Worm (Caenorhabditis elegans) whole organism, early embryonic: Measurements from ENCODE around the gene coa-3.

Experiments used
- B0310.2 ChIP-seq: sonication (generic microtip); optimal IDR thresholded peaks from 2 replicates; lab custom pipeline; 2016; ENCODE audit warnings: mild to moderate bottlenecking, missing genetic modification characterization, missing compliant biosample characterization
- F13C5.2 ChIP-seq: sonication (generic microtip); optimal IDR thresholded peaks from 2 replicates; lab custom pipeline; 2017; ENCODE audit warnings: mild to moderate bottlenecking, missing genetic modification characterization, inconsistent platforms, missing compliant biosample characterization
- aly-1 ChIP-seq: sonication (generic microtip); optimal IDR thresholded peaks from 2 replicates; lab custom pipeline; 2016; ENCODE audit warnings: missing genetic modification characterization, missing compliant biosample characterization
- ama-1 ChIP-seq: fragments of 150-350 bp; optimal IDR thresholded peaks from 2 replicates; lab custom pipeline; 2014
- ceh-13 ChIP-seq: fragments of 200-800 bp; sonication (Bioruptor generic); optimal IDR thresholded peaks from 2 replicates; lab custom pipeline; 2018; ENCODE audit warnings: mild to moderate bottlenecking, missing genetic modification characterization, missing compliant biosample characterization
- ceh-36 ChIP-seq: sonication (generic microtip); optimal IDR thresholded peaks from 2 replicates; lab custom pipeline; 2016; ENCODE audit warnings: missing genetic modification characterization, inconsistent platforms, missing compliant biosample characterization
- ets-7 ChIP-seq: sonication (generic microtip); optimal IDR thresholded peaks from 2 replicates; lab custom pipeline; 2016; ENCODE audit warnings: missing genotype, missing genetic modification characterization, missing compliant biosample characterization
- flt-1 ChIP-seq: fragments of 200-800 bp; sonication (Bioruptor generic); IDR thresholded peaks from 2 replicates; pipeline ENCODE4 v1.3.6; 2022; ENCODE audit warnings: missing genetic modification characterization, missing compliant biosample characterization
- hmbx-1 ChIP-seq: sonication (generic microtip); optimal IDR thresholded peaks from 2 replicates; lab custom pipeline; 2016; ENCODE audit warnings: mild to moderate bottlenecking, missing genetic modification characterization, missing compliant biosample characterization
- hmg-4 ChIP-seq: fragments of 200-800 bp; sonication (Bioruptor generic); optimal IDR thresholded peaks from 2 replicates; lab custom pipeline; 2018; ENCODE audit warnings: mild to moderate bottlenecking, missing genetic modification characterization, missing compliant biosample characterization
- hnd-1 ChIP-seq: sonication (generic microtip); optimal IDR thresholded peaks from 2 replicates; lab custom pipeline; 2016; ENCODE audit warnings: missing genetic modification characterization, missing compliant biosample characterization
- pes-1 ChIP-seq: fragments of 200-800 bp; sonication (Bioruptor generic); IDR thresholded peaks from 2 replicates; pipeline ENCODE4 v1.3.6; 2022; ENCODE audit warnings: missing genetic modification reagents, missing genetic modification characterization, missing compliant biosample characterization
- scrt-1 ChIP-seq: fragments of 200-800 bp; sonication (Bioruptor generic); IDR thresholded peaks from 2 replicates; pipeline ENCODE4 v1.3.6; 2022; ENCODE audit warnings: missing genetic modification characterization, missing compliant biosample characterization
- sea-1 ChIP-seq: fragments of 200-800 bp; sonication (Bioruptor generic); conservative IDR thresholded peaks from 2 replicates; pipeline ENCODE4 v1.3.6; 2022; ENCODE audit warnings: missing genetic modification characterization, missing compliant biosample characterization
- tbx-11 ChIP-seq: fragments of 200-800 bp; sonication (Bioruptor generic); IDR thresholded peaks from 2 replicates; pipeline ENCODE4 v1.3.6; 2022; ENCODE audit warnings: missing genetic modification characterization, missing compliant biosample characterization
- tbx-37 ChIP-seq: fragments of 200-800 bp; sonication (Bioruptor generic); conservative IDR thresholded peaks from 2 replicates; pipeline ENCODE4 v1.3.6; 2022; ENCODE audit warnings: missing genetic modification reagents, missing genetic modification characterization, missing compliant biosample characterization
- tra-4 ChIP-seq: sonication (generic microtip); optimal IDR thresholded peaks from 2 replicates; lab custom pipeline; 2017; ENCODE audit warnings: missing genetic modification characterization, missing compliant biosample characterization

Gene coa-3

DNA sequence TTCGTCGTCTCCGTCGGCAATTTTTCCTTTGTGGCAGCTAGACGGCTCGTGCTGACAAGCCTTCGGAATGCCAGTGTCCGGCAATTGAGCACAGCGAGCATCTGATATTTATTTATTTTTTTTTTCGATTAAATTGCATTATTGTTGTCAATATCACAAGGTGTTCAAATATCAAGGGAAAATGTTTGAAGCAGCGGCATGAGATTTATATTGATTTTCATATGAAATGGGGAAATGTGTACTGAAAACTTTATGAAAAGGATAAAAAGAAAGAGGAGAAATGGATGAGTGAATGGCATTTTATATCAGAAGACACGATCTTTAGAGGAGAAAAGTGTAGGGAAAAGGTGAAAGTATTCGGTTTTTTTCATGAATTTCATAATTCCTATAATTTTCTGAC, at the start of gene coa-3:
coa-3 (minus strand) TSS at position 101 of the 400 bp plus-strand sequence.
- TF ChIP-seq aly-1 (tag; lab: Kevin White, UChicago), result no peak
- no peak for TF ChIP-seq sea-1 (GFP tag; lab: Robert Waterston, UW)
- no peak for TF ChIP-seq scrt-1 (GFP tag; lab: Robert Waterston, UW)
- no peak for TF ChIP-seq hmbx-1 (tag; lab: Kevin White, UChicago)
- TF ChIP-seq tbx-11, result no peak
- no peak for TF ChIP-seq ets-7 (tag; lab: Kevin White, UChicago)
- no peak for TF ChIP-seq ceh-13
- no peak for TF ChIP-seq tra-4 (tag; lab: Kevin White, UChicago)
- no peak for TF ChIP-seq flt-1 (GFP tag; lab: Robert Waterston, UW)
- TF ChIP-seq F13C5.2, result no peak
- TF ChIP-seq ceh-36 (tag; lab: Kevin White, UChicago), result no peak
- no peak for TF ChIP-seq B0310.2 (tag; lab: Kevin White, UChicago)
- TF ChIP-seq hnd-1, result no peak
- TF ChIP-seq hmg-4 (GFP tag; lab: Kevin White, UChicago), result no peak
- no peak for TF ChIP-seq pes-1 (GFP tag; lab: Robert Waterston, UW)
- no peak for TF ChIP-seq ama-1
- no peak for TF ChIP-seq tbx-37 (GFP tag; lab: Robert Waterston, UW)

DNA sequence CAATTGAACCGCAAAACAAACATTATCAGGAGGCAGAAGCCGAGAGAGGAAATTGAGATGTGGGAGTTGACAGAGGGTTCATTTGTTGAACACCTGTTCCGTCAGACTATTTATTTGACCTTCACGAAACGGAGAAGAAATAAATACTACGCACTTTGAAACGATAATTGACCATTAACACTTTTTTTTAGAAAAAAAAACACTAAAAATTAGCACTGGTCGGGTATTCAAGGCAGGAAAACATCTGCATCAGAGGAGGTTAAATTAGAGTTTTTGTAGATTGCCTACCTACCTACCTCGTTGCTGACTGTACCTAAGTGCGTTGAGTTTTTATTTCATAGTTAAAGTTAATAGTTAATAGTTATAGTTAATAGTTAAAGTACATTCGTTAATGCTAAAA, 47.6 kb upstream of the coa-3 start:
- TF ChIP-seq sea-1 (GFP tag; lab: Robert Waterston, UW), result no peak
- no peak for TF ChIP-seq tbx-37 (GFP tag; lab: Robert Waterston, UW)
- TF ChIP-seq tbx-11, result no peak
- TF ChIP-seq B0310.2 (tag; lab: Kevin White, UChicago), result no peak
- TF ChIP-seq ets-7 (tag; lab: Kevin White, UChicago), result no peak
- no peak for TF ChIP-seq F13C5.2
- no peak for TF ChIP-seq ama-1
- TF ChIP-seq hmg-4 (GFP tag; lab: Kevin White, UChicago), result no peak
- no peak for TF ChIP-seq aly-1 (tag; lab: Kevin White, UChicago)
- TF ChIP-seq flt-1 (GFP tag; lab: Robert Waterston, UW), result no peak
- TF ChIP-seq ceh-36 (tag; lab: Kevin White, UChicago), result no peak
- no peak for TF ChIP-seq hnd-1

DNA sequence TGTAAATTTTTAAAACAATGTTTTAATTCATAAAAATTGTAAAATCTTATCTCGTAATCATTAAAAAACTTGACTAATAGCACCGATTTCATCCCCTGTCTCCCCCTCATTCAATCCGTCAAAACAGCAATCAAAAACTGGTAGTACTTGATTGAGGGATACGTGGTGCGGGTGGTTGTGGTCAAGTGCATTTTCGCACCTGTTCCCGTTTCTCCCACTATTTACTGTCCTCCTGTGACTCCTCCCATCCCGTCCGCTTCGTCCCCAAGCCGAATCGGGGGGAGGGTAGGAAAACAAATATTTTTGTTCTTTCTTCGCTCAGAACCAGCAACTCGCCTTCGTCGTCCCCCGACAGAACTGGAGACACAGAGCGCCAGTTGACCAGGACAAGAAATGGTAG, 46.4 kb upstream of the coa-3 start, which contains the start of gene lgc-27:
lgc-27 (plus strand) TSS at position 301 of the 400 bp plus-strand sequence.
- TF ChIP-seq scrt-1 (GFP tag; lab: Robert Waterston, UW) (no peak), ceh-36 (tag; lab: Kevin White, UChicago) (no peak), hmg-4 (GFP tag; lab: Kevin White, UChicago) (no peak), pes-1 (GFP tag; lab: Robert Waterston, UW) (no peak), B0310.2 (tag; lab: Kevin White, UChicago) (no peak), hnd-1 (no peak), hmbx-1 (tag; lab: Kevin White, UChicago) (no peak), sea-1 (GFP tag; lab: Robert Waterston, UW) (no peak), ceh-13 (no peak), ama-1 (no peak), flt-1 (GFP tag; lab: Robert Waterston, UW) (no peak), tbx-11 (no peak), tbx-37 (GFP tag; lab: Robert Waterston, UW) (no peak), F13C5.2 (no peak), aly-1 (tag; lab: Kevin White, UChicago) (no peak), ets-7 (tag; lab: Kevin White, UChicago) (no peak)

DNA sequence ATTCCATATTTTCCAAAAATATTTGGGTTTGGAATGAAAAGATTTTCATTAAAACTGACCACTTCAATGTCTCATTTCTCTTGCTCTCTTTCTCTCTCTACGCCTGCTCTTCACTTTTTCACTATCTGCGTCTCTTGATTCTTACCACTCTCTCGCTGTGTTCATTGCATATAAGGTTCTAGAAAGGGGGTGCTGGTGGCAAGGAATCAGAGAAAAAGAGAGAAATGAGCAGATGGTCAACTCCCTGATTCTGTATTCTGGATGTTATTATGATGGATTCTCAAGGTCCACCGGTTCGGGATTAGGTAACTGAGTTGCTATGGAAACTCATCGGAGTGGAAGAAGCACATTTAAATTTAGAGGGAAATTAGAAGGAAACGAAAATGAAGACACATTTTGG, 38.3 kb upstream of the coa-3 start:
- TF ChIP-seq hnd-1 (no peak), ama-1 (no peak), B0310.2 (tag; lab: Kevin White, UChicago) (no peak), aly-1 (tag; lab: Kevin White, UChicago) (no peak), scrt-1 (GFP tag; lab: Robert Waterston, UW) (no peak), ceh-36 (tag; lab: Kevin White, UChicago) (no peak), ets-7 (tag; lab: Kevin White, UChicago) (no peak), flt-1 (GFP tag; lab: Robert Waterston, UW) (no peak), tbx-11 (no peak), sea-1 (GFP tag; lab: Robert Waterston, UW) (no peak), hmbx-1 (tag; lab: Kevin White, UChicago) (no peak), pes-1 (GFP tag; lab: Robert Waterston, UW) (no peak), hmg-4 (GFP tag; lab: Kevin White, UChicago) (no peak)

DNA sequence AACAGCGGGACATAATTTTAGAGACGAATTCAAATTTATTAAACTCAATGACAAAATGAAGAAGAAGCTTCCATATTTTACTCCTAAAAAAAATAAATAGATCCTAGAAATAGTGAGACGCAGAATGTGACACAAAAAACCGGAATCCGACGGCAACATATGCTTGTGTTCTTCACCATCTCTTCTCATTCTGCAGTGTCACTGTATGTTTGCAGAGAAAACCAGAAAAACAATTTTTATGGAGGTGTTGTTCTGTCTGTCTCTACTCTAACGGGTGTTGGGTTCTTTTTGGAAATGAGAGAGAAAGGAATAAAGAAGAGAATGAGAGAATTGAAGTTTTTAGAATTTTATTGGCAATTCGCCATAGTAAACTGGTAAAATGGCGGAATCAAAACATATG, 36.5 kb upstream of the coa-3 start:
- TF ChIP-seq flt-1 (GFP tag; lab: Robert Waterston, UW) (no peak), sea-1 (GFP tag; lab: Robert Waterston, UW) (no peak), ets-7 (tag; lab: Kevin White, UChicago) (no peak), tbx-37 (GFP tag; lab: Robert Waterston, UW) (no peak), tbx-11 (no peak), tra-4 (tag; lab: Kevin White, UChicago) (no peak), scrt-1 (GFP tag; lab: Robert Waterston, UW) (no peak), hmg-4 (GFP tag; lab: Kevin White, UChicago) (no peak), pes-1 (GFP tag; lab: Robert Waterston, UW) (no peak), hmbx-1 (tag; lab: Kevin White, UChicago) (no peak), B0310.2 (tag; lab: Kevin White, UChicago) (no peak), aly-1 (tag; lab: Kevin White, UChicago) (no peak), F13C5.2 (no peak), ama-1 (no peak), hnd-1 (no peak), ceh-13 (no peak), ceh-36 (tag; lab: Kevin White, UChicago) (no peak)

DNA sequence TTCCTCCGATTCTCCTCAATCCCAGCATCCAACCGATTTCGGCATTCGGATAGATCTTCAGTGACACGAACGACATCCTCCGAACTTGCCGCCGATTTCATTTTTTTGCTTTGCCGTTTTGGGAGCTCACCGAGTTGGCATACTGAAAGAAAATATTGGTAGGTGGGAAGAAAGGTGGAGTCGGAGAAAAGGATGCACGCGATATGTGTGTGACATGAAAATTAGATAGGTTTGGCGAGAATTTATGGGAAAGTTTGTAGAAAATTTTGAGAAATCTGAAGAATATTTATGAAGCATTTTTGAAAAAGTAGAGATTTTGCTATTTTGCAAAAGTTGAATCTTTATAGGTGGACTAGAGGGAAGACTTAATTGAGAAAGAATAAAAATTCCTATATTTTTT, 35.8 kb upstream of the coa-3 start, which contains the start of gene che-10:
che-10 (minus strand) TSS at position 101 of the 400 bp plus-strand sequence.
- TF ChIP-seq tbx-37 (GFP tag; lab: Robert Waterston, UW) (no peak), tbx-11 (no peak), ceh-36 (tag; lab: Kevin White, UChicago) (no peak), tra-4 (tag; lab: Kevin White, UChicago) (no peak), aly-1 (tag; lab: Kevin White, UChicago) (no peak), hmg-4 (GFP tag; lab: Kevin White, UChicago) (no peak), B0310.2 (tag; lab: Kevin White, UChicago) (no peak), hnd-1 (no peak), sea-1 (GFP tag; lab: Robert Waterston, UW) (no peak), ama-1 (no peak), ets-7 (tag; lab: Kevin White, UChicago) (no peak), pes-1 (GFP tag; lab: Robert Waterston, UW) (no peak), flt-1 (GFP tag; lab: Robert Waterston, UW) (no peak)
